Worm (Caenorhabditis elegans) whole organism, midembryonic: Measurements from ENCODE around the gene C35B1.7.
"Not testable (repeated sequence)": the region's sequence is repeated elsewhere in the genome, so short reads cannot be mapped to it uniquely, and the experiment has no call there.

Experiments
- T22C8.4 ChIP-seq: fragments of 200-800 bp; sonication (Bioruptor generic); IDR thresholded peaks from 2 replicates; pipeline ENCODE4 v1.3.6; 2022; ENCODE audit warnings: missing genetic modification characterization, missing compliant biosample characterization
- cog-1 ChIP-seq: sonication (generic microtip); optimal IDR thresholded peaks from 2 replicates; lab custom pipeline; 2016; ENCODE audit warnings: missing genetic modification characterization, missing compliant biosample characterization
- flt-1 ChIP-seq: fragments of 200-800 bp; sonication (Bioruptor generic); IDR thresholded peaks from 2 replicates; pipeline ENCODE4 v1.3.6; 2022; ENCODE audit warnings: missing genetic modification characterization, missing compliant biosample characterization
- klf-2 ChIP-seq: fragments of 200-800 bp; sonication (Bioruptor generic); conservative IDR thresholded peaks from 2 replicates; pipeline ENCODE4 v1.3.6; 2022; ENCODE audit warnings: missing genetic modification reagents, missing genetic modification characterization, missing compliant biosample characterization
- med-1 ChIP-seq: sonication (generic microtip); optimal IDR thresholded peaks from 2 replicates; lab custom pipeline; 2017; ENCODE audit warnings: missing genetic modification characterization, mild to moderate bottlenecking, missing compliant biosample characterization, antibody characterized with exemption, missing genetic modification reagents; ENCODE audit not compliant: insufficient read depth
- ref-1 ChIP-seq: fragments of 200-800 bp; sonication (Bioruptor generic); conservative IDR thresholded peaks from 2 replicates; pipeline ENCODE4 v1.3.6; 2022; ENCODE audit warnings: missing genetic modification reagents, missing genetic modification characterization, missing compliant biosample characterization
- tab-1 ChIP-seq: fragments of 200-800 bp; sonication (Bioruptor generic); IDR thresholded peaks from 2 replicates; pipeline ENCODE4 v1.3.6; 2022; ENCODE audit warnings: missing genetic modification characterization, missing compliant biosample characterization
- ztf-23 ChIP-seq: fragments of 200-800 bp; sonication (Bioruptor generic); IDR thresholded peaks from 2 replicates; pipeline ENCODE4 v1.3.6; 2022; ENCODE audit warnings: missing genetic modification reagents, missing genetic modification characterization, missing compliant biosample characterization
- ztf-29 ChIP-seq: fragments of 200-800 bp; sonication (Bioruptor generic); IDR thresholded peaks from 2 replicates; pipeline ENCODE4 v1.3.6; 2022; ENCODE audit warnings: missing genetic modification reagents, missing genetic modification characterization, missing compliant biosample characterization

Gene C35B1.7

DNA sequence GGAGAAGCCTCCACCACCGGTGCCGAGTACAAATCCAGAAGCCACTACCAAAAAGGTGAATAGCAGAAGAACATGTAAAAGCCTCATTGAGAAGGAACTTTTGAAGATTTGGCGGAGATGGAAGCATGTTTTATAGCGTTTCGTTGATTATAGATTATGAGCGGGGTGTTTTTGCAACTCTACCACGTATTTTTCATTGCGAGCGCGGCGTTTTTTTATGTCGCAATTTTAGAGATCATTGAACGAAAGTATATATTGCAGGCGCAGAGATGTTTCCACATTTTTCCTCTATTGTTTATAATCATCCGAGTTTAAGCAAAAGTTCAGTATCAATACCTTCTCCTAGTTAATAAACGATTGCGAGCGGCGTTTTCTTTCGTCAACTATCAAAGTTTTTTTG, 26.9 kb downstream of the C35B1.7 start, which contains the start of gene F49F1.17:
F49F1.17 (minus strand) TSS at position 101 of the 400 bp plus-strand sequence.
- TF ChIP-seq ref-1 (GFP tag; lab: Robert Waterston, UW) (no peak), ztf-29 (GFP tag; lab: Robert Waterston, UW) (no peak), tab-1 (no peak), cog-1 (tag; lab: Kevin White, UChicago) (no peak), med-1 (no peak), flt-1 (GFP tag; lab: Robert Waterston, UW) (no peak), klf-2 (no peak), T22C8.4 (no peak), ztf-23 (GFP tag; lab: Robert Waterston, UW) (no peak)

DNA sequence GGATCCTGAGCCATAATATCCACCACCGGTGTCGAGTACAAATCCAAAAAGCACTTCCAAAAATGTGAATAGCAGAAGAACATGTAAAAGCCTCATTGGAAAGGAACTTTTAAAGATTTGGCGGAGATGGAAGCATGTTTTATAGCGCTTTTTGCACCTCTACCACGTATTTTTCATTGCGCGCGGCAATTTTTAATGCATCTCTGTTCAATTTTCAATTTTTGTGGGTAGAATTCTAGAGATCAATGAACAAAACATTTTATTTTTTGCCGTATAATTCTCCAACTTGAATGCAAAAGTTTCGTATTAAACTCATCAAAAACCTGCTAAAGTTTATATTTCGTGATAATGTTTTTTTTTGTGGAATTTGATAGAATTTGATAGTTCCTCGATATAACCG, 28.6 kb downstream of the C35B1.7 start, which contains the start of gene F49F1.9:
F49F1.9 (minus strand) TSS at position 101 of the 400 bp plus-strand sequence.
- TF ChIP-seq flt-1 (GFP tag; lab: Robert Waterston, UW) (no peak), ref-1 (GFP tag; lab: Robert Waterston, UW) (no peak), cog-1 (tag; lab: Kevin White, UChicago) (no peak), klf-2 (no peak), ztf-23 (GFP tag; lab: Robert Waterston, UW) (no peak), ztf-29 (GFP tag; lab: Robert Waterston, UW) (no peak), tab-1 (no peak)

ce11 chrIV:4139022-4139421, 30.2 kb downstream of the C35B1.7 start, which contains the start of gene F49F1.10:
Gene F49F1.10, minus strand, starts transcription at chrIV:4139122.
- TF ChIP-seq ref-1 (GFP tag; lab: Robert Waterston, UW): no peak
- no peak for TF ChIP-seq flt-1 (GFP tag; lab: Robert Waterston, UW)
- no peak for TF ChIP-seq tab-1
- TF ChIP-seq cog-1 (tag; lab: Kevin White, UChicago): no peak
- TF ChIP-seq ztf-29 (GFP tag; lab: Robert Waterston, UW): no peak
- TF ChIP-seq ztf-23 (GFP tag; lab: Robert Waterston, UW): no peak

- TF ChIP-seq ztf-29 (GFP tag; lab: Robert Waterston, UW) (no peak), T22C8.4 (no peak), tab-1 (no peak), ref-1 (GFP tag; lab: Robert Waterston, UW) (no peak), cog-1 (tag; lab: Kevin White, UChicago) (no peak), flt-1 (GFP tag; lab: Robert Waterston, UW) (no peak), med-1 (no peak), ztf-23 (GFP tag; lab: Robert Waterston, UW) (no peak), klf-2 (no peak)
Observed at ce11 chrIV:4140265-4140664, 31.4 kb downstream of the C35B1.7 start, which contains the start of gene F49F1.18. Gene F49F1.18, minus strand, starts transcription at chrIV:4140365.

DNA sequence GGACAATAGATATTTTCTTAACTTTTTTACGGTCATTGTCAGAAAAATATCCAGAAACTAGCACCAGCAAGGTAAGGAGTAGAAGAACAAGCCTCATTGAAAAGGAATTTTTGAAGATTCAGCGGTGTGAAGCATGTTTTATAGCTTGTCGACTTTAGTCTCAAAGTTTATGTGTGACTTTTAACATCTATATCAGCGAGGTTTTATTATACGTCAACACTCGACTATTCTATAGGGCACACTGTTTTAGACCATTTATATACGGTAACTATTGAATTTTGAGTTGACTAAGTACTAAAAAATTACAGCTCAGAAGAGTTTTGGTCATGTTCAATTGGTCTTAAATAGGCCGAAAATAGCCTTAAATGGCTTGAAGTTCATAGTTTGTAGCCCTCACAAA, 32.4 kb downstream of the C35B1.7 start, which contains the start of gene F49F1.11:
F49F1.11 (minus strand) TSS at position 101 of the 400 bp plus-strand sequence.
- TF ChIP-seq tab-1: no peak

ce11 chrIV:4142986-4143385, 34.1 kb downstream of the C35B1.7 start, which contains the start of gene F49F1.12:
Gene F49F1.12, minus strand, starts transcription at chrIV:4143086.
- not testable (repeated sequence) for TF ChIP-seq cog-1 (tag; lab: Kevin White, UChicago); med-1; tab-1

DNA sequence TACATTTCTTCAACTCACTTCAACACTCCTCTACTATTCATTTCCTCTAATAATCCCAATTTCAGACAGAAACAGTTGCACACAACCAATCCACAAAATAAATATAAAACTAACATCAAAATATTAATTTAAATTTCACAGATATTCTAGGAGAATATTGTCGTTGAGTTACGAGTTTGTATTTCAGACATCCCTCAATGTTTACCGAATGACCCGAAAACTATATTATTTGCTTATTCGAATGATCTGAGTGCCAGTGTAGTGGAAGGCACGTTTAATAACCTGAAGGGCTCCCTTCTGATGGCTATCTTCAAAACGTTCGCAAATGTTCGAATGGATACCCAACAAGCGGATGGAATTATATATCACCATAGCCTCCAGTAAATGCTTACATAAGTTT, 35.9 kb downstream of the C35B1.7 start, which contains the start of gene R07C12.3:
R07C12.3 (plus strand) TSS at position 301 of the 400 bp plus-strand sequence.
- TF ChIP-seq tab-1: no peak
- TF ChIP-seq ztf-29 (GFP tag; lab: Robert Waterston, UW): no peak
- no peak for TF ChIP-seq med-1
- TF ChIP-seq ref-1 (GFP tag; lab: Robert Waterston, UW): no peak
- TF ChIP-seq klf-2: no peak
- no peak for TF ChIP-seq flt-1 (GFP tag; lab: Robert Waterston, UW)
- no peak for TF ChIP-seq ztf-23 (GFP tag; lab: Robert Waterston, UW)
- TF ChIP-seq cog-1 (tag; lab: Kevin White, UChicago): no peak
- no peak for TF ChIP-seq T22C8.4

DNA sequence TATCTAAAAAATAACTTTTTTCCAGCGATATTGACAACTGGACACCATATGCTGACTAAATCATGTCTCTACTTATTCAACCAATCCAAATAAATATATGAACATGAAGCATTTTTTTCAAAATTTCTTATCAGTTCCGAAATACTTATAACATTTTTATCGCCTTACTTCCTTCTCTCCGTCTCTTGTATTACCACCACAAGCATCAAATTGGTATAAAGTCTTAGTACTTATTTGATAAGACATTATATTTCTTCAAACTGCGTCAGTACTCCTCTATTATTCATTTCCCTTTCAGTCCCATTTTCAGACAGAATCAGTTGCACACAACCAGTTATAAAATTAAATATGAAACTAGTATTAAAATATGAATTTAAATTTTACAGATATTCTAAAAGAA, 39.0 kb downstream of the C35B1.7 start:
- TF ChIP-seq ztf-23 (GFP tag; lab: Robert Waterston, UW): no peak
- no peak for TF ChIP-seq ztf-29 (GFP tag; lab: Robert Waterston, UW)
- TF ChIP-seq med-1: no peak
- TF ChIP-seq cog-1 (tag; lab: Kevin White, UChicago): no peak
- no peak for TF ChIP-seq tab-1
- no peak for TF ChIP-seq T22C8.4
- TF ChIP-seq klf-2: no peak
- no peak for TF ChIP-seq flt-1 (GFP tag; lab: Robert Waterston, UW)
- TF ChIP-seq ref-1 (GFP tag; lab: Robert Waterston, UW): no peak

DNA sequence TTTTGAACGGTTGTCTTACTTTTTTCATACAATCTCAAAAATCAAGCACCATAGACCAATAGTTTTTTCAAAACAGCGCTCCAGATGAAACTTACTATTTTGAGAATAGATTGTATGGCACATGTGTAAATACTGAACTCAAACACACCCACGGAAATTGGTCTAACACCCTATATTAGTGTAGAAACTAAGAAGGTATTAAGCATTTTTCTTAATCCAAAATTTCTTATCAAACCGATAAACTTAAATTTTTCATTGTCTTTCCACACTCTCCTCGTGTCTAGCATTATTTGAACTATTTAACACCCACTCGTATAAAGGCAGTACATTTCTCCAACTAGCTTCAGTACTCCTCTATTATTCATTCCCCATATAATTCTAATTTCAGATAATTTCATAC, 41.3 kb downstream of the C35B1.7 start:
- no peak for TF ChIP-seq tab-1
- TF ChIP-seq cog-1 (tag; lab: Kevin White, UChicago): no peak

DNA sequence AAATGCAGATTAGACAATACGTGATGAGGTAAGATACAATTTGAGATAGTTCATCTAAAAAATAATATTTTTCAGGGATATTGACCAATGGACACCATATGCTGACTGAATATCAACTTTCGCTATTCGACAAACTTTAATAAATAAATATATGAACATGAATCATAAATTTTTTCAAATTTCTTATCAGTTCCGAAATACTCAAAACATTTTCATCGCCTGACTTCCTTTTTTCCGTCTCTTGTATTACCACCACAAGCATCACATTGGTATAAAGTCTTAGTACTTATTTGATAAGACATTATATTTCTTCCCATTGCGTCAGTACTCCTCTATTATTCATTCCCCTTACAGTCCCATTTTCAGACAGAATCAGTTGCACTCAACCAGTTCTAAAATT, 43.3 kb downstream of the C35B1.7 start, which contains the start of the genes K08D10.10 and R07C12.1:
K08D10.10 (plus strand) TSS at position 93 of the 400 bp plus-strand sequence.
R07C12.1 (plus strand) TSS at position 314 of the 400 bp plus-strand sequence.
- TF ChIP-seq klf-2 (no peak), med-1 (no peak), ref-1 (GFP tag; lab: Robert Waterston, UW) (no peak), ztf-23 (GFP tag; lab: Robert Waterston, UW) (no peak), tab-1 (no peak)

ce11 chrIV:4154641-4155040, 45.8 kb downstream of the C35B1.7 start, which contains the start of gene K08D10.14:
Gene K08D10.14, plus strand, starts transcription at chrIV:4154941.
- no peak for TF ChIP-seq ztf-29 (GFP tag; lab: Robert Waterston, UW)
- TF ChIP-seq T22C8.4: no peak
- no peak for TF ChIP-seq med-1
- TF ChIP-seq tab-1: no peak
- TF ChIP-seq klf-2: no peak
- TF ChIP-seq ztf-23 (GFP tag; lab: Robert Waterston, UW): no peak
- TF ChIP-seq ref-1 (GFP tag; lab: Robert Waterston, UW): no peak
- TF ChIP-seq flt-1 (GFP tag; lab: Robert Waterston, UW): no peak
- TF ChIP-seq cog-1 (tag; lab: Kevin White, UChicago): no peak
